Worm (Caenorhabditis elegans) whole organism, young adult: ENCODE data around the gene rab-7.
A peak's percentile ranks its signal among the peaks of the same experiment; 100 is the strongest.

Experiments
- F49E8.2 ChIP-seq: sonication (generic microtip); optimal IDR thresholded peaks from 3 replicates; lab custom pipeline; 2017; ENCODE audit warnings: missing genetic modification characterization, mild to moderate bottlenecking, missing compliant biosample characterization, antibody characterized with exemption, moderate library complexity; ENCODE audit not compliant: insufficient read depth
- Y95B8A.8 ChIP-seq: fragments of 200-800 bp; sonication (Bioruptor generic); IDR thresholded peaks from 2 replicates; pipeline ENCODE4 v1.3.6; 2022; ENCODE audit warnings: missing genetic modification reagents, missing genetic modification characterization, missing compliant biosample characterization
- ama-1 ChIP-seq, 3 experiments: fragments of 150-350 bp in 1 of 3; sonication (generic microtip) in 2 of 3; optimal IDR thresholded peaks; 2 replicates each; lab custom pipeline; 2014 to 2018; ENCODE audit warnings: missing biosample characterization in 2 of 3, missing genetic modification characterization in 2 of 3, missing genetic modification reagents in 2 of 3
- aptf-2 ChIP-seq: fragments of 200-800 bp; sonication (Bioruptor generic); conservative IDR thresholded peaks from 2 replicates; pipeline ENCODE4 v1.3.6; 2022; ENCODE audit warnings: missing genetic modification reagents, missing genetic modification characterization, missing compliant biosample characterization
- cebp-1 ChIP-seq, 2 experiments: fragments of 200-800 bp in 1 of 2; sonication (Bioruptor generic) in 1 of 2; sonication (generic microtip) in 1 of 2; IDR thresholded peaks in 1 of 2; optimal IDR thresholded peaks in 1 of 2; 2 replicates each; pipeline versions ENCODE4 v1.3.6 to Lab custom; 2017 to 2022; ENCODE audit warnings: missing compliant biosample characterization in 2 of 2, missing genetic modification characterization in 2 of 2, mild to moderate bottlenecking in 1 of 2, missing genetic modification reagents in 1 of 2, moderate library complexity in 1 of 2
- ceh-27 ChIP-seq: fragments of 200-800 bp; sonication (Bioruptor generic); optimal IDR thresholded peaks from 2 replicates; lab custom pipeline; 2018; ENCODE audit warnings: mild to moderate bottlenecking, missing genetic modification characterization, moderate library complexity, missing compliant biosample characterization
- rcor-1 ChIP-seq: fragments of 200-800 bp; sonication (Bioruptor generic); IDR thresholded peaks from 2 replicates; pipeline ENCODE4 v1.3.6; 2022; ENCODE audit warnings: missing genetic modification reagents, missing genetic modification characterization, missing compliant biosample characterization
- zfh-2 ChIP-seq: fragments of 200-800 bp; sonication (Bioruptor generic); conservative IDR thresholded peaks from 2 replicates; pipeline ENCODE4 v1.3.6; 2022; ENCODE audit warnings: missing genetic modification reagents, missing genetic modification characterization, missing compliant biosample characterization
- ztf-18 ChIP-seq: sonication (generic microtip); optimal IDR thresholded peaks from 2 replicates; lab custom pipeline; 2016; ENCODE audit warnings: missing genotype, mild to moderate bottlenecking, missing genetic modification characterization, missing compliant biosample characterization

DNA sequence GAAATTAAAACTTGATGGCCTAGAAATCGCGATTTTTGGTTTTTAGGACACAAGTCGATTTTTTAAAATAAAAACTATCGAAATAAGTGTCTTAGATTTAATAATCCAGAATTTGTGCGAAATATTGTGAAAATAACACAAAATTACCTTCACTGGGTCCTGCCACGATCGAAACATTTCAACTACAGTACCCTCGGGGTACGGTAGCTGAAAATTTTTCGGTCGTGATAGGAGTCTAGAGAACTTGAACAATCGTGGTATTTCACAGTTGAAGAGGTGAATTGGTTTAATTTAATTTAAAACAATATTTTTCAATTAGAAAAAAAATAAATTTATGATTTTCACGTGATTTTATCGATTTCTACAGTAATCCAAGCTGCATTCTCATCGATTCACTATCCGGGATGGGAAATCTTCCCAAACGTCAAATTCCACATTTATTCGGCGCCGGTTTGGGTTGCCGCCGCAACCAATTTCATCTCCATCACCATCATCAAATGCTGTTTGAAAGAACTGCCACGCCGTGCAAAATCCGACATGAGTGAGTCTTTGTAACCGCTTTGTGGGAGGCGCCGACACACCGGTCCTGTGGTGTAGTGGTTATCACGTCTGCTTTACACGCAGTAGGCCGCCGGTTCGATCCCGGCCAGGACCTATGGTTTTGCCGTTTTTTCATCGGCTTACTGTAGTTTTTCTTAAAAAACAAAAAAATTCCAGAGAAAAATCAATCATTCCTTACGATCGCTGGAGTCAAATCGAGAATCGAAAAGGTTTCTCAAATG is 7.7 kb downstream of the rab-7 start:
- TF ChIP-seq ceh-27 (peak; percentile 56), zfh-2 (peak; percentile 42; the same call in 1 of the 2 replicates), rcor-1 (GFP tag; lab: Robert Waterston, UW) (no peak), aptf-2 (GFP tag; lab: Robert Waterston, UW) (no peak), ama-1 (optimal IDR thresholded peaks at IDR 0.05; lab: Kevin White, UChicago) (no peak), ama-1 (GFP tag; optimal IDR thresholded peaks at IDR 0.05; lab: Kevin White, UChicago) (peak in 1 of 2 experiments; percentile 37), ztf-18 (peak; percentile 7), cebp-1 (GFP tag; IDR thresholded peaks at IDR 0.05; lab: Robert Waterston, UW) (no peak), cebp-1 (tag; optimal IDR thresholded peaks at IDR 0.05; lab: Kevin White, UChicago) (no peak), F49E8.2 (tag; lab: Kevin White, UChicago) (peak; percentile 32), Y95B8A.8 (GFP tag; lab: Robert Waterston, UW) (no peak)
